Fruit fly (Drosophila melanogaster) whole organism, embryonic: ENCODE results near the gene CG5892.

ENCODE experiments used
- Antp ChIP-seq: fragments of 200-800 bp; sonication (Bioruptor generic); optimal IDR thresholded peaks from 3 replicates; lab custom pipeline; 2016; ENCODE audit warnings: missing biosample characterization, missing genetic modification characterization
- Asciz ChIP-seq: fragments of 200-800 bp; sonication (Bioruptor generic); optimal IDR thresholded peaks from 2 replicates; lab custom pipeline; 2017; ENCODE audit warnings: missing biosample characterization, mild to moderate bottlenecking, missing genetic modification characterization, missing genetic modification reagents
- Blimp-1 ChIP-seq: fragments of 200-800 bp; sonication (Bioruptor generic); optimal IDR thresholded peaks from 3 replicates; lab custom pipeline; 2018; ENCODE audit warnings: missing biosample characterization, missing genetic modification characterization, mild to moderate bottlenecking, moderate library complexity, missing genetic modification reagents
- CG1024 ChIP-seq: fragments of 200-800 bp; sonication (Bioruptor generic); IDR thresholded peaks from 2 replicates; pipeline ENCODE4 v1.3.6; 2022; ENCODE audit warnings: missing biosample characterization, missing genetic modification characterization
- CG10267 ChIP-seq: fragments of 200-800 bp; sonication (Bioruptor generic); optimal IDR thresholded peaks from 2 replicates; lab custom pipeline; 2018; ENCODE audit warnings: missing biosample characterization, mild to moderate bottlenecking, missing genetic modification characterization, moderate library complexity
- CG10565 ChIP-seq: fragments of 200-800 bp; sonication (Bioruptor generic); optimal IDR thresholded peaks from 3 replicates; lab custom pipeline; 2016; ENCODE audit warnings: missing biosample characterization, mild to moderate bottlenecking, missing genetic modification characterization
- CG10654 ChIP-seq: fragments of 200-800 bp; sonication (Bioruptor generic); optimal IDR thresholded peaks from 2 replicates; lab custom pipeline; 2016; ENCODE audit warnings: missing biosample characterization, missing genetic modification characterization
- CG11093 ChIP-seq: fragments of 200-800 bp; sonication (Bioruptor generic); IDR thresholded peaks from 3 replicates; pipeline ENCODE4 v1.3.6; 2022; ENCODE audit warnings: missing biosample characterization, missing genetic modification characterization
- CG11560 ChIP-seq: fragments of 200-800 bp; sonication (Bioruptor generic); IDR thresholded peaks from 3 replicates; pipeline ENCODE4 v1.3.6; 2022; ENCODE audit warnings: missing biosample characterization, missing genetic modification characterization
- CG11696 ChIP-seq: fragments of 200-800 bp; sonication (Bioruptor generic); IDR thresholded peaks from 2 replicates; pipeline ENCODE4 v1.3.6; 2022; ENCODE audit warnings: missing biosample characterization, missing genetic modification characterization
- CG12071 ChIP-seq: fragments of 200-800 bp; sonication (Bioruptor generic); optimal IDR thresholded peaks from 3 replicates; lab custom pipeline; 2018; ENCODE audit warnings: missing biosample characterization, mild to moderate bottlenecking, missing genetic modification characterization
- CG12219 ChIP-seq: fragments of 200-800 bp; sonication (Bioruptor generic); optimal IDR thresholded peaks from 3 replicates; lab custom pipeline; 2018; ENCODE audit warnings: missing biosample characterization, mild to moderate bottlenecking, missing genetic modification characterization
- CG12659 ChIP-seq: fragments of 200-800 bp; sonication (Bioruptor generic); optimal IDR thresholded peaks from 3 replicates; lab custom pipeline; 2017; ENCODE audit warnings: mild to moderate bottlenecking, missing biosample characterization, missing genetic modification reagents, missing genetic modification characterization
- CG15514 ChIP-seq: fragments of 200-800 bp; sonication (Bioruptor generic); optimal IDR thresholded peaks from 3 replicates; lab custom pipeline; 2017; ENCODE audit warnings: missing biosample characterization, missing genetic modification characterization, mild to moderate bottlenecking, moderate library complexity, missing genetic modification reagents
- CG1603 ChIP-seq: fragments of 200-800 bp; sonication (Bioruptor generic); optimal IDR thresholded peaks from 2 replicates; lab custom pipeline; 2019; ENCODE audit warnings: missing biosample characterization, mild to moderate bottlenecking, missing genetic modification characterization, moderate library complexity
- CG17359 ChIP-seq: fragments of 200-800 bp; sonication (Bioruptor generic); optimal IDR thresholded peaks from 3 replicates; lab custom pipeline; 2018; ENCODE audit warnings: missing biosample characterization, mild to moderate bottlenecking, missing genetic modification characterization, moderate library complexity
- CG17912 ChIP-seq: fragments of 200-800 bp; sonication (Bioruptor generic); optimal IDR thresholded peaks from 2 replicates; lab custom pipeline; 2018; ENCODE audit warnings: missing biosample characterization, mild to moderate bottlenecking, missing genetic modification characterization
- CG31224 ChIP-seq: fragments of 200-800 bp; sonication (Bioruptor generic); IDR thresholded peaks from 2 replicates; pipeline ENCODE4 v1.3.6; 2022; ENCODE audit warnings: missing biosample characterization, missing genetic modification characterization
- CG3281 ChIP-seq: fragments of 200-800 bp; sonication (Bioruptor generic); optimal IDR thresholded peaks from 3 replicates; lab custom pipeline; 2017; ENCODE audit warnings: missing biosample characterization, mild to moderate bottlenecking, missing genetic modification characterization
- CG3847 ChIP-seq: fragments of 200-800 bp; sonication (Bioruptor generic); IDR thresholded peaks from 2 replicates; pipeline ENCODE4 v1.3.6; 2022; ENCODE audit warnings: missing biosample characterization, missing genetic modification characterization
- CG5180 ChIP-seq: fragments of 200-800 bp; sonication (Bioruptor generic); optimal IDR thresholded peaks from 3 replicates; lab custom pipeline; 2017; ENCODE audit warnings: missing biosample characterization, missing genetic modification characterization, mild to moderate bottlenecking, moderate library complexity, missing genetic modification reagents
- CG6175 ChIP-seq: fragments of 200-800 bp; sonication (Bioruptor generic); IDR thresholded peaks from 3 replicates; pipeline ENCODE4 v1.3.6; 2022; ENCODE audit warnings: missing biosample characterization, missing genetic modification characterization
- CG7357 ChIP-seq: fragments of 200-800 bp; sonication (Bioruptor generic); IDR thresholded peaks from 3 replicates; pipeline ENCODE4 v1.3.6; 2022; ENCODE audit warnings: missing biosample characterization, missing genetic modification characterization
- CG8281 ChIP-seq: fragments of 200-800 bp; sonication (Bioruptor generic); optimal IDR thresholded peaks from 2 replicates; lab custom pipeline; 2018; ENCODE audit warnings: missing biosample characterization, mild to moderate bottlenecking, missing genetic modification characterization, moderate library complexity
- CkIIα-i1 ChIP-seq: fragments of 200-800 bp; sonication (Bioruptor generic); IDR thresholded peaks from 2 replicates; pipeline ENCODE4 v1.3.6; 2022; ENCODE audit warnings: missing biosample characterization, missing genetic modification characterization
- D ChIP-seq, 2 experiments: fragments of 200-800 bp in 1 of 2; fragments of >200 bp in 1 of 2; sonication (Bioruptor generic) in 1 of 2; optimal IDR thresholded peaks; 2 replicates in 1 of 2; 3 replicates in 1 of 2; lab custom pipeline; 2017; ENCODE audit warnings: mild to moderate bottlenecking in 1 of 2, missing biosample characterization in 1 of 2, missing genetic modification characterization in 1 of 2, missing genetic modification reagents in 1 of 2
- Dref ChIP-seq: fragments of 200-800 bp; sonication (Bioruptor generic); IDR thresholded peaks from 2 replicates; pipeline ENCODE4 v1.3.6; 2022; ENCODE audit warnings: missing biosample characterization, missing genetic modification characterization
- Ets65A ChIP-seq: fragments of 200-800 bp; sonication (Bioruptor generic); peaks from one replicate; lab custom pipeline; 2016; ENCODE audit warnings: missing biosample characterization, missing genetic modification characterization
- HHEX ChIP-seq: fragments of 200-800 bp; sonication (Bioruptor generic); optimal IDR thresholded peaks from 3 replicates; lab custom pipeline; 2017; ENCODE audit warnings: missing biosample characterization, mild to moderate bottlenecking, missing genetic modification characterization, missing genetic modification reagents
- Mes4 ChIP-seq: fragments of 200-800 bp; sonication (Bioruptor generic); optimal IDR thresholded peaks from 2 replicates; lab custom pipeline; 2016; ENCODE audit warnings: missing biosample characterization, missing genetic modification characterization
- Nf-YC ChIP-seq: fragments of 200-800 bp; optimal IDR thresholded peaks from 3 replicates; lab custom pipeline; 2019; ENCODE audit warnings: missing biosample characterization, mild to moderate bottlenecking, missing genetic modification characterization, moderate library complexity
- Ssrp ChIP-seq: fragments of 200-800 bp; sonication (Bioruptor generic); optimal IDR thresholded peaks from 2 replicates; lab custom pipeline; 2018; ENCODE audit warnings: missing biosample characterization, mild to moderate bottlenecking, missing genetic modification characterization, moderate library complexity
- abd-A ChIP-seq: fragments of 200-800 bp; sonication (Bioruptor generic); optimal IDR thresholded peaks from 3 replicates; lab custom pipeline; 2019; ENCODE audit warnings: missing biosample characterization, mild to moderate bottlenecking, missing genetic modification characterization, moderate library complexity
- ac ChIP-seq: fragments of 200-800 bp; sonication (Bioruptor generic); optimal IDR thresholded peaks from 3 replicates; lab custom pipeline; 2017; ENCODE audit warnings: missing biosample characterization, mild to moderate bottlenecking, missing genetic modification characterization
- amos ChIP-seq: fragments of 200-800 bp; sonication (Bioruptor generic); IDR thresholded peaks from 2 replicates; pipeline ENCODE4 v1.3.6; 2022; ENCODE audit warnings: missing biosample characterization, missing genetic modification characterization; ENCODE audit not compliant: partially characterized antibody
- ind ChIP-seq: fragments of 200-800 bp; sonication (Bioruptor generic); optimal IDR thresholded peaks from 3 replicates; lab custom pipeline; 2016; ENCODE audit warnings: missing biosample characterization, missing genetic modification characterization
- lbe ChIP-seq: fragments of 200-800 bp; sonication (Bioruptor generic); optimal IDR thresholded peaks from 2 replicates; lab custom pipeline; 2016; ENCODE audit warnings: missing biosample characterization, mild to moderate bottlenecking, missing genetic modification characterization
- mirr ChIP-seq: fragments of 200-800 bp; sonication (Bioruptor generic); optimal IDR thresholded peaks from 3 replicates; lab custom pipeline; 2018; ENCODE audit warnings: missing biosample characterization, mild to moderate bottlenecking, missing genetic modification characterization
- nerfin-2 ChIP-seq: fragments of 200-800 bp; sonication (Bioruptor generic); IDR thresholded peaks from 2 replicates; pipeline ENCODE4 v1.3.6; 2022; ENCODE audit warnings: missing biosample characterization, missing genetic modification characterization; ENCODE audit not compliant: partially characterized antibody
- phol ChIP-seq: fragments of 200-800 bp; sonication (Bioruptor generic); optimal IDR thresholded peaks from 3 replicates; lab custom pipeline; 2018; ENCODE audit warnings: missing biosample characterization, mild to moderate bottlenecking, missing genetic modification characterization, moderate library complexity
- sc ChIP-seq, 3 experiments: fragments of >200 bp in 2 of 3; fragments of 200-800 bp in 1 of 3; sonication (Bioruptor generic) in 1 of 3; optimal IDR thresholded peaks; 2 replicates in 2 of 3; 3 replicates in 1 of 3; lab custom pipeline; 2017; ENCODE audit warnings: mild to moderate bottlenecking in 1 of 3, missing biosample characterization in 1 of 3, missing genetic modification characterization in 1 of 3, missing genetic modification reagents in 1 of 3
- sens ChIP-seq: fragments of 200-800 bp; sonication (Bioruptor generic); peaks from one replicate; lab custom pipeline; 2016; ENCODE audit warnings: missing biosample characterization, missing genetic modification characterization
- shn ChIP-seq: fragments of 200-800 bp; sonication (Bioruptor generic); optimal IDR thresholded peaks from 3 replicates; lab custom pipeline; 2016; ENCODE audit warnings: missing biosample characterization, missing genetic modification characterization
- sr ChIP-seq: fragments of 200-800 bp; sonication (Bioruptor generic); IDR thresholded peaks from 3 replicates; pipeline ENCODE4 v1.3.6; 2022; ENCODE audit warnings: missing biosample characterization, missing genetic modification characterization
- stwl ChIP-seq: fragments of 200-800 bp; sonication (Bioruptor generic); optimal IDR thresholded peaks from 3 replicates; lab custom pipeline; 2018; ENCODE audit warnings: missing biosample characterization, mild to moderate bottlenecking, missing genetic modification characterization, moderate library complexity
- toy ChIP-seq: fragments of 200-800 bp; sonication (Bioruptor generic); IDR thresholded peaks from 2 replicates; pipeline ENCODE4 v1.3.6; 2022; ENCODE audit warnings: missing biosample characterization, missing genetic modification characterization
- trem ChIP-seq: fragments of 200-800 bp; optimal IDR thresholded peaks from 3 replicates; lab custom pipeline; 2019; ENCODE audit warnings: missing biosample characterization, mild to moderate bottlenecking, missing genetic modification characterization, moderate library complexity

Gene CG5892

DNA sequence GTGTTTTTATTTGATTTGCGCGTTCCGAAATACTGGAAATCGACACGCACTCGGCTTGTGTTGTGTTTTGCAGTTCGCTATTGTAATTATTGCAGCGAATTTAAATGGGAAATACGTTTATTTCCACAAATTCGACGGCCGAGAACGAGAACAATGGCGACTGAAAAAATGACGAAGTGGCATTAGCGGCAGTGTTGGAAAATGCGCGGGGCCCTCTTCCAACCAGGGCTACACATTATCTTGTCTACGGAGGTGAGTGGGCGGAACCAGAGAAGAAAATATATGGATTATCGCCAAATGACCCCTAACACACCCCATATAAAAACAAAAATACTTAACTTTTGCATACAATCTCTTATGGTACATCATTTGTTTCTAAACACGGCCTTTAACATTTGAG lies 26.5 kb downstream of the CG5892 start, which contains the start of gene Rab1 (continued):
- peak; percentile 4 for TF ChIP-seq CG10654
- TF ChIP-seq CG12219 (GFP tag; lab: Kevin White, UChicago): no peak
- TF ChIP-seq stwl (tag; lab: Kevin White, UChicago): peak; percentile 56
- peak; percentile 11 for TF ChIP-seq Ssrp (tag; lab: Kevin White, UChicago)
- no peak for TF ChIP-seq CkIIα-i1 (GFP tag; lab: Robert Waterston, UW)
- peak; percentile 49 for TF ChIP-seq Dref (GFP tag; lab: Robert Waterston, UW)
- no peak for TF ChIP-seq CG11696
- TF ChIP-seq CG3847 (GFP tag; lab: Robert Waterston, UW): peak; percentile 65
- TF ChIP-seq ind (GFP tag; lab: Kevin White, UChicago): peak; percentile 22
- TF ChIP-seq CG6175 (GFP tag; lab: Robert Waterston, UW): no peak
- TF ChIP-seq CG12659 (GFP tag; lab: Kevin White, UChicago): peak; percentile 62
- TF ChIP-seq Antp (GFP tag; lab: Kevin White, UChicago): peak; percentile 48
- peak; percentile 98 for TF ChIP-seq CG15514 (GFP tag; lab: Kevin White, UChicago)
- no peak for TF ChIP-seq D (optimal IDR thresholded peaks at IDR 0.05; lab: Kevin White, UChicago)
- TF ChIP-seq D (GFP tag; optimal IDR thresholded peaks at IDR 0.05; lab: Kevin White, UChicago): peak; percentile 36
- TF ChIP-seq CG17359 (tag; lab: Kevin White, UChicago): peak; percentile 22
- peak; percentile 16 for TF ChIP-seq lbe (GFP tag; lab: Kevin White, UChicago)
- TF ChIP-seq Mes4 (GFP tag; lab: Kevin White, UChicago): peak; percentile 6
- no peak for TF ChIP-seq sc (optimal IDR thresholded peaks at IDR 0.05; lab: Kevin White, UChicago)
- TF ChIP-seq sc (GFP tag; optimal IDR thresholded peaks at IDR 0.05; lab: Kevin White, UChicago): no peak
- TF ChIP-seq abd-A (tag; lab: Kevin White, UChicago): peak; percentile 49
- TF ChIP-seq CG31224 (GFP tag; lab: Robert Waterston, UW): no peak
- TF ChIP-seq CG10267 (tag; lab: Kevin White, UChicago): peak; percentile 92
- TF ChIP-seq CG17912 (GFP tag; lab: Kevin White, UChicago): peak; percentile 24
- TF ChIP-seq phol (tag; lab: Kevin White, UChicago): peak; percentile 96
- TF ChIP-seq CG10565 (GFP tag; lab: Kevin White, UChicago): no peak
- peak; percentile 82 for TF ChIP-seq Ets65A (GFP tag; lab: Kevin White, UChicago)
- peak; percentile 26 for TF ChIP-seq shn (GFP tag; lab: Kevin White, UChicago)
- no peak for TF ChIP-seq CG7357 (GFP tag; lab: Robert Waterston, UW)
- TF ChIP-seq Blimp-1: peak; percentile 74
- peak; percentile 97 for TF ChIP-seq trem (tag; lab: Kevin White, UChicago)
- no peak for TF ChIP-seq CG1024 (GFP tag; lab: Robert Waterston, UW)
- TF ChIP-seq amos (GFP tag; lab: Robert Waterston, UW): peak; percentile 28; the same call in 1 of the 2 replicates
- TF ChIP-seq CG1603 (tag; lab: Kevin White, UChicago): peak; percentile 73
- TF ChIP-seq Nf-YC (tag; lab: Kevin White, UChicago): peak; percentile 10
- no peak for TF ChIP-seq CG5180 (GFP tag; lab: Kevin White, UChicago)
- no peak for TF ChIP-seq Asciz (GFP tag; lab: Kevin White, UChicago)
- TF ChIP-seq sens (GFP tag; lab: Kevin White, UChicago): peak; percentile 1
- peak; percentile 45 for TF ChIP-seq HHEX
- TF ChIP-seq CG8281 (tag; lab: Kevin White, UChicago): peak; percentile 25
- TF ChIP-seq toy (GFP tag; lab: Robert Waterston, UW): no peak
- TF ChIP-seq sr (GFP tag; lab: Robert Waterston, UW): peak; percentile 97
- TF ChIP-seq ac (GFP tag; lab: Kevin White, UChicago): no peak
- TF ChIP-seq nerfin-2 (GFP tag; lab: Robert Waterston, UW): no peak
- peak; percentile 51 for TF ChIP-seq mirr (GFP tag; lab: Kevin White, UChicago)
- no peak for TF ChIP-seq CG11093 (GFP tag; lab: Robert Waterston, UW)
- peak; percentile 47 for TF ChIP-seq CG12071 (GFP tag; lab: Kevin White, UChicago)
- TF ChIP-seq CG3281 (GFP tag; lab: Kevin White, UChicago): peak; percentile 61
- no peak for TF ChIP-seq CG11560 (tag; lab: Robert Waterston, UW)
- TF ChIP-seq, all 482 proteins: peak for 202
